Worm (Caenorhabditis elegans) whole organism, midembryonic: ENCODE data around the gene msp-81.

ENCODE experiments used
- T22C8.4 ChIP-seq: fragments of 200-800 bp; sonication (Bioruptor generic); IDR thresholded peaks from 2 replicates; pipeline ENCODE4 v1.3.6; 2022; ENCODE audit warnings: missing genetic modification characterization, missing compliant biosample characterization
- cog-1 ChIP-seq: sonication (generic microtip); optimal IDR thresholded peaks from 2 replicates; lab custom pipeline; 2016; ENCODE audit warnings: missing genetic modification characterization, missing compliant biosample characterization
- flt-1 ChIP-seq: fragments of 200-800 bp; sonication (Bioruptor generic); IDR thresholded peaks from 2 replicates; pipeline ENCODE4 v1.3.6; 2022; ENCODE audit warnings: missing genetic modification characterization, missing compliant biosample characterization
- klf-2 ChIP-seq: fragments of 200-800 bp; sonication (Bioruptor generic); conservative IDR thresholded peaks from 2 replicates; pipeline ENCODE4 v1.3.6; 2022; ENCODE audit warnings: missing genetic modification reagents, missing genetic modification characterization, missing compliant biosample characterization
- med-1 ChIP-seq: sonication (generic microtip); optimal IDR thresholded peaks from 2 replicates; lab custom pipeline; 2017; ENCODE audit warnings: missing genetic modification characterization, mild to moderate bottlenecking, missing compliant biosample characterization, antibody characterized with exemption, missing genetic modification reagents; ENCODE audit not compliant: insufficient read depth
- ref-1 ChIP-seq: fragments of 200-800 bp; sonication (Bioruptor generic); conservative IDR thresholded peaks from 2 replicates; pipeline ENCODE4 v1.3.6; 2022; ENCODE audit warnings: missing genetic modification reagents, missing genetic modification characterization, missing compliant biosample characterization
- tab-1 ChIP-seq: fragments of 200-800 bp; sonication (Bioruptor generic); IDR thresholded peaks from 2 replicates; pipeline ENCODE4 v1.3.6; 2022; ENCODE audit warnings: missing genetic modification characterization, missing compliant biosample characterization
- ztf-23 ChIP-seq: fragments of 200-800 bp; sonication (Bioruptor generic); IDR thresholded peaks from 2 replicates; pipeline ENCODE4 v1.3.6; 2022; ENCODE audit warnings: missing genetic modification reagents, missing genetic modification characterization, missing compliant biosample characterization
- ztf-29 ChIP-seq: fragments of 200-800 bp; sonication (Bioruptor generic); IDR thresholded peaks from 2 replicates; pipeline ENCODE4 v1.3.6; 2022; ENCODE audit warnings: missing genetic modification reagents, missing genetic modification characterization, missing compliant biosample characterization

Gene msp-81

DNA sequence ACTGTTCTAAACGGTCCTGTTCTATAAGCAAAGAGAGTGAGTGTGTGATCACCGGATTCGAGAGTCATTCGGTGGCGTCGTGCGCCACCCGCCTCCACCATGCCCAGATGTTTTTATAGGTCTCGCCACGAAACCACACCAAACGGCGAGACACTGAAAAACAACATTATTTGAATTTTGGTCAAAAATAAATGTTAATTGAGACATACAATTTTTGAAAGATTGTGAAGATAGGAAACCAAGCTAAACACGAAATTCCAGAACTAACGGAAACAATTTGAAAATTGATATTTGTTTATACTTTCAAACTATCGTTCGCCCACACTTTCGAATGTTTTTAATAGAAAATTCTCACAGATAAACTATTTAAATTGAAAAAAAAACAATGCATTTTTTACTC is 11.7 kb downstream of the msp-81 start, which contains the start of gene catp-6:
TSS of gene catp-6 (minus strand) at position 101 of the 400 bp plus-strand sequence.
- TF ChIP-seq ztf-29 (GFP tag; lab: Robert Waterston, UW) = no peak
- TF ChIP-seq ref-1 (GFP tag; lab: Robert Waterston, UW) = no peak
- TF ChIP-seq tab-1 = no peak
- TF ChIP-seq klf-2 = no peak
- TF ChIP-seq flt-1 (GFP tag; lab: Robert Waterston, UW) = no peak
- no peak for TF ChIP-seq ztf-23
- TF ChIP-seq med-1 (GFP tag; lab: Kevin White, UChicago) = no peak
- no peak for TF ChIP-seq cog-1
- no peak for TF ChIP-seq T22C8.4 (GFP tag; lab: Robert Waterston, UW)

DNA sequence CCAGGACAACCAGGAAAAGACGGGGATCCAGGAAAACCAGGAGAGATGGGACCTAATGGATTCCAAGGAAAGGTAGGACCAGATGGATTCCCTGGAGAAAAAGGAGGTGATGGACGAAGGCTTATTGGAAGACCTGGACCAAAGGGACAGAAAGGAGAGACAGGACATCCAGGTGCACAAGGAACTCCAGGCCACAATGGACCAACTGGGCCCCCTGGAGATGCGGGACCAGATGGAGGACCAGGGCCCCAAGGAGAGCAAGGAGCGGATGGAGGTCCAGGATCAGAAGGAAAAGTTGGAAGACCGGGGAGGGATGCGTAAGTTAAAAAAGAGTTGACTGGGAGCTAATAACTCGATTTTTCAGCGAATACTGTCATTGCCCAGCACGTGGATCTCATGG is 13.6 kb downstream of the msp-81 start:
- no peak for TF ChIP-seq cog-1
- TF ChIP-seq med-1 (GFP tag; lab: Kevin White, UChicago) = no peak
- TF ChIP-seq ref-1 (GFP tag; lab: Robert Waterston, UW) = no peak
- TF ChIP-seq flt-1 (GFP tag; lab: Robert Waterston, UW) = no peak
- no peak for TF ChIP-seq T22C8.4 (GFP tag; lab: Robert Waterston, UW)
- TF ChIP-seq ztf-23 = no peak
- TF ChIP-seq ztf-29 (GFP tag; lab: Robert Waterston, UW) = no peak
- no peak for TF ChIP-seq tab-1
- no peak for TF ChIP-seq klf-2

ce11 chrIV:9821621-9822020 is 14.6 kb downstream of the msp-81 start, which contains the start of gene col-123:
TSS of gene col-123 (plus strand) at chrIV:9821921.
- no peak for TF ChIP-seq ztf-29 (GFP tag; lab: Robert Waterston, UW)
- TF ChIP-seq T22C8.4 (GFP tag; lab: Robert Waterston, UW) = no peak
- no peak for TF ChIP-seq ztf-23

- TF ChIP-seq cog-1 (no peak), tab-1 (no peak), klf-2 (no peak), ztf-23 (no peak), T22C8.4 (GFP tag; lab: Robert Waterston, UW) (no peak), ztf-29 (GFP tag; lab: Robert Waterston, UW) (no peak)
Observed at ce11 chrIV:9815432-9815831, 20.8 kb downstream of the msp-81 start, which contains the start of gene egl-20. TSS of gene egl-20 (minus strand) at chrIV:9815532.

DNA sequence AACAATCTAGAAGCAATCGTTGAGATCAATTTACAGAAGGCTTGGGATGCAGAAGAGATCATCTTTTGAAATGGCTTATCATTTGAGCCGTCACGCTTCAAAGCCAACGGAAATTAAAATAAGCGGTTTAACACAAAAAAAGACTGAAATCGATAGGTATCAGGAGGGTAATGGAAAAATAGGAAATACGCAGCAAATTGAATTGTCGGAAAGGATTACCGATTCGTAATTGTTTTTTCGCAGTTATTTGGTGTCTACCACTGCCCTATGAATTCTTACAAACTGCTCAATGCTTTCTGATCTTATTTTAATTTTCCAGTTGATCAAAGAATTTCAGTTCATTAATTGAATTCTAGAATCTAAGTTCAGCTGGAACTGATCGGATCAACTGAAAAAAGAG is 24.7 kb downstream of the msp-81 start:
- TF ChIP-seq T22C8.4 (GFP tag; lab: Robert Waterston, UW) (no peak), tab-1 (no peak), klf-2 (no peak), ztf-29 (GFP tag; lab: Robert Waterston, UW) (no peak), med-1 (GFP tag; lab: Kevin White, UChicago) (no peak), cog-1 (no peak), flt-1 (GFP tag; lab: Robert Waterston, UW) (no peak), ztf-23 (no peak), ref-1 (GFP tag; lab: Robert Waterston, UW) (no peak)

ce11 chrIV:9810633-9811032 is 25.6 kb downstream of the msp-81 start, which contains the start of gene dct-15:
TSS of gene dct-15 (minus strand) at chrIV:9810733.
- TF ChIP-seq med-1 (GFP tag; lab: Kevin White, UChicago) (no peak), klf-2 (no peak)

DNA sequence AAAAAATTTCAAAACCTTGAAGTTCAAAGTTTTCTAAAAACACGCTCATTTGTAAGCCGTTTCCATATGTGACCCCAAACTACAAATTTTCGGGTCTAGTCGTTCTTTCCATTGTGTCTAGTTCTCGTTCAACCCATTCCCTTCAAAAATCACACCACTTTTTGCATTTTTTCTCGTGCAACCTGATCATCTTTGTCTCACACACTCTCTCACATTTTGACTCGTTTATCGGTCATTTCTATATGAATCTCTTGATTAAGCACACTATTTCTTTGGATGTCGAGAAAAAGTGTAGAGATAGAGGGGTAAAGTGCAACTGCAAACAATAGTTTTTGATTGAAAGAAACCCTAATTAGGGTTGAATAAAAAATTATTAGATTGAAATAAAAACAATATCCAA is 32.7 kb downstream of the msp-81 start:
- TF ChIP-seq cog-1 (no peak), tab-1 (no peak), med-1 (GFP tag; lab: Kevin White, UChicago) (no peak), flt-1 (GFP tag; lab: Robert Waterston, UW) (no peak), ztf-29 (GFP tag; lab: Robert Waterston, UW) (no peak), ztf-23 (no peak), ref-1 (GFP tag; lab: Robert Waterston, UW) (no peak), T22C8.4 (GFP tag; lab: Robert Waterston, UW) (no peak)

DNA sequence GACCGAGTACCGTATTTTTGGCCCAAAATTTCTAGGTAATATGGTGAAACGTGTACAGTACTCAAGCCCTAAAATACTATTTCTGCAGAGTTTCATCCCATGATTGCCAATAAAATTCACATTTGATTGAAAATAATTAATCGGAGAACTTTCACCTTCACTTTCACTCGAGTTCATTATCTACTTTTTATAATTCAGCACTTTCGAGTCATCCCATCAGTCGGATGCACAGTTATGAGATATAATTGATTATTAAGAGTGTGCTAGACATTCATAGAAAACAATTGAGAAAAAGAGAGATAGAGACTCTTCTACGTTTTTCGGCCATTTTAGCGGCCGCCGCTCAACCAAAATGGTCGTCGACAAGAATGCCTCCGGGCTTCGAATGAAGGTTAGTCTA is 33.5 kb downstream of the msp-81 start, which contains the start of gene fat-3:
TSS of gene fat-3 (plus strand) at position 313 of the 400 bp plus-strand sequence.
- no peak for TF ChIP-seq ztf-23
- TF ChIP-seq flt-1 (GFP tag; lab: Robert Waterston, UW) = no peak
- TF ChIP-seq tab-1 = no peak
- TF ChIP-seq med-1 (GFP tag; lab: Kevin White, UChicago) = no peak
- no peak for TF ChIP-seq ref-1 (GFP tag; lab: Robert Waterston, UW)
- no peak for TF ChIP-seq cog-1

- no peak for TF ChIP-seq flt-1 (GFP tag; lab: Robert Waterston, UW)
- TF ChIP-seq med-1 (GFP tag; lab: Kevin White, UChicago) = no peak
- no peak for TF ChIP-seq cog-1
- no peak for TF ChIP-seq ztf-23
- no peak for TF ChIP-seq ref-1 (GFP tag; lab: Robert Waterston, UW)
- TF ChIP-seq tab-1 = no peak
- TF ChIP-seq T22C8.4 (GFP tag; lab: Robert Waterston, UW) = no peak
- no peak for TF ChIP-seq ztf-29 (GFP tag; lab: Robert Waterston, UW)
- TF ChIP-seq klf-2 = no peak
Observed at ce11 chrIV:9801418-9801817, 34.8 kb downstream of the msp-81 start.

ce11 chrIV:9799664-9800063 is 36.6 kb downstream of the msp-81 start:
- TF ChIP-seq flt-1 (GFP tag; lab: Robert Waterston, UW) (no peak), cog-1 (no peak), ref-1 (GFP tag; lab: Robert Waterston, UW) (no peak), med-1 (GFP tag; lab: Kevin White, UChicago) (no peak), tab-1 (no peak), T22C8.4 (GFP tag; lab: Robert Waterston, UW) (no peak), ztf-29 (GFP tag; lab: Robert Waterston, UW) (no peak), klf-2 (no peak), ztf-23 (no peak)

DNA sequence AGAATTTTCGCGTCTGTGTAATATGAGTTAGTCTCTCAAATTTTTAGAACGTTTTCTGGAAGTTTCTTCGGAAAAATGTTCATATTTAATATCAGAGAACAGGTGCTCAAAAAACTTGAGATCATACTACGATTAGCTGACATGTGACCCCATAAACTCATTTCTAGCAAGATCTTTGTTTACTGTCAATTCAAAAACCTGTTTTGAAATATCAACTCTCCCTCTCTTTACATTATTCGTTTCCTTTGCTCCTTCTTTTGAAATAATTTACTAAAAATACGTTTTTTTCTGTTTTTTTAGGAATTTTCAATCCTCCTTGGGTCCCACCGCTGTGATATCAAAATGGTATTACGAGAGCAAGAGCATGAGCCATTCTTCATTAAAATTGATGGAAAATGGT is 37.1 kb downstream of the msp-81 start, which contains the start of gene fat-4:
TSS of gene fat-4 (plus strand) at position 301 of the 400 bp plus-strand sequence.
- no peak for TF ChIP-seq ref-1 (GFP tag; lab: Robert Waterston, UW)
- TF ChIP-seq klf-2 = no peak
- TF ChIP-seq tab-1 = no peak
- no peak for TF ChIP-seq T22C8.4 (GFP tag; lab: Robert Waterston, UW)
- TF ChIP-seq ztf-29 (GFP tag; lab: Robert Waterston, UW) = no peak
- TF ChIP-seq flt-1 (GFP tag; lab: Robert Waterston, UW) = no peak
- no peak for TF ChIP-seq ztf-23
- no peak for TF ChIP-seq cog-1
- no peak for TF ChIP-seq med-1 (GFP tag; lab: Kevin White, UChicago)
